Fruit fly (Drosophila melanogaster) whole organism, prepupa: ENCODE measurements around the gene Spindly.
A peak's percentile ranks its signal among the peaks of the same experiment; 100 is the strongest.

Source experiments
- Blimp-1 ChIP-seq: fragments of 200-800 bp; sonication (Bioruptor generic); optimal IDR thresholded peaks from 3 replicates; lab custom pipeline; 2017; ENCODE audit warnings: missing biosample characterization, missing genetic modification characterization, mild to moderate bottlenecking, moderate library complexity, missing genetic modification reagents
- CG10631 ChIP-seq: fragments of 200-800 bp; sonication (Bioruptor generic); optimal IDR thresholded peaks from 2 replicates; lab custom pipeline; 2016; ENCODE audit warnings: missing biosample characterization, missing genetic modification characterization
- CG11294 ChIP-seq: fragments of 200-800 bp; sonication (Bioruptor generic); IDR thresholded peaks from 2 replicates; pipeline ENCODE4 v1.3.6; 2022; ENCODE audit warnings: missing biosample characterization, missing genetic modification characterization
- CG11762 ChIP-seq: fragments of 200-800 bp; sonication (Bioruptor generic); optimal IDR thresholded peaks from 3 replicates; lab custom pipeline; 2016; ENCODE audit warnings: missing biosample characterization, missing genetic modification characterization; ENCODE audit not compliant: insufficient read depth
- CG11902 ChIP-seq: fragments of 200-800 bp; sonication (Bioruptor generic); optimal IDR thresholded peaks from 3 replicates; lab custom pipeline; 2016; ENCODE audit warnings: missing biosample characterization, missing genetic modification characterization
- CG1621 ChIP-seq: fragments of 200-800 bp; sonication (Bioruptor generic); optimal IDR thresholded peaks from 3 replicates; lab custom pipeline; 2018; ENCODE audit warnings: missing biosample characterization, mild to moderate bottlenecking, missing genetic modification characterization
- CG16779 ChIP-seq: fragments of 200-800 bp; sonication (Bioruptor generic); optimal IDR thresholded peaks from 3 replicates; lab custom pipeline; 2017; ENCODE audit warnings: missing biosample characterization, mild to moderate bottlenecking, missing genetic modification characterization
- CG3032 ChIP-seq: fragments of 200-800 bp; optimal IDR thresholded peaks from 2 replicates; lab custom pipeline; 2019; ENCODE audit warnings: missing biosample characterization, mild to moderate bottlenecking, missing genetic modification characterization, moderate library complexity
- CG31627 ChIP-seq: fragments of 200-800 bp; sonication (Bioruptor generic); optimal IDR thresholded peaks from 3 replicates; lab custom pipeline; 2016; ENCODE audit warnings: missing biosample characterization, missing genetic modification characterization
- CG32006 ChIP-seq: fragments of 200-800 bp; sonication (Bioruptor generic); optimal IDR thresholded peaks from 3 replicates; lab custom pipeline; 2017; ENCODE audit warnings: missing biosample characterization, mild to moderate bottlenecking, missing genetic modification characterization
- CG34406 ChIP-seq: fragments of 200-800 bp; sonication (Bioruptor generic); optimal IDR thresholded peaks from 3 replicates; lab custom pipeline; 2016; ENCODE audit warnings: missing biosample characterization, missing genetic modification characterization
- CG3919 ChIP-seq: fragments of 200-800 bp; sonication (Bioruptor generic); optimal IDR thresholded peaks from 3 replicates; lab custom pipeline; 2016; ENCODE audit warnings: missing biosample characterization, missing genetic modification characterization
- CG4318 ChIP-seq: fragments of 200-800 bp; sonication (Bioruptor generic); optimal IDR thresholded peaks from 3 replicates; lab custom pipeline; 2017; ENCODE audit warnings: missing biosample characterization, mild to moderate bottlenecking, missing genetic modification characterization
- CG6163 ChIP-seq: fragments of 200-800 bp; sonication (Bioruptor generic); IDR thresholded peaks from 3 replicates; pipeline ENCODE4 v1.3.6; 2022; ENCODE audit warnings: missing biosample characterization, missing genetic modification characterization
- CG6276 ChIP-seq: fragments of 200-800 bp; sonication (Bioruptor generic); optimal IDR thresholded peaks from 2 replicates; lab custom pipeline; 2017; ENCODE audit warnings: missing biosample characterization, mild to moderate bottlenecking, missing genetic modification characterization
- CG6792 ChIP-seq: fragments of 200-800 bp; sonication (Bioruptor generic); optimal IDR thresholded peaks from 3 replicates; lab custom pipeline; 2016; ENCODE audit warnings: missing biosample characterization, missing genetic modification characterization
- CG6808 ChIP-seq: fragments of 200-800 bp; sonication (Bioruptor generic); optimal IDR thresholded peaks from 3 replicates; lab custom pipeline; 2017; ENCODE audit warnings: missing biosample characterization, missing genetic modification characterization, mild to moderate bottlenecking, moderate library complexity, missing genetic modification reagents
- CG8319 ChIP-seq: fragments of 200-800 bp; sonication (Bioruptor generic); optimal IDR thresholded peaks from 3 replicates; lab custom pipeline; 2016; ENCODE audit warnings: missing biosample characterization, missing genetic modification characterization
- CG8632 ChIP-seq: fragments of 200-800 bp; sonication (Bioruptor generic); optimal IDR thresholded peaks from 3 replicates; lab custom pipeline; 2016; ENCODE audit warnings: missing biosample characterization, missing genetic modification characterization
- CG9139 ChIP-seq: fragments of 200-800 bp; sonication (Bioruptor generic); optimal IDR thresholded peaks from 3 replicates; lab custom pipeline; 2017; ENCODE audit warnings: missing biosample characterization, mild to moderate bottlenecking, missing genetic modification characterization
- Eip75B ChIP-seq: fragments of 200-800 bp; sonication (Bioruptor generic); optimal IDR thresholded peaks from 3 replicates; lab custom pipeline; 2016; ENCODE audit warnings: missing biosample characterization, missing genetic modification characterization
- Eip78C ChIP-seq: fragments of 200-800 bp; sonication (Bioruptor generic); peaks from one replicate; lab custom pipeline; 2016; ENCODE audit warnings: missing biosample characterization, missing genetic modification characterization
- Eip93F ChIP-seq: fragments of 200-800 bp; sonication (Bioruptor generic); optimal IDR thresholded peaks from 2 replicates; lab custom pipeline; 2016; ENCODE audit warnings: missing biosample characterization, mild to moderate bottlenecking, missing genetic modification characterization
- Ets21C ChIP-seq: fragments of 200-800 bp; sonication (Bioruptor generic); optimal IDR thresholded peaks from 3 replicates; lab custom pipeline; 2016; ENCODE audit warnings: missing biosample characterization, missing genetic modification characterization
- Ets96B ChIP-seq: fragments of 200-800 bp; optimal IDR thresholded peaks from 2 replicates; lab custom pipeline; 2019; ENCODE audit warnings: missing biosample characterization, mild to moderate bottlenecking, missing genetic modification characterization, moderate library complexity
- Gug ChIP-seq: fragments of 200-800 bp; sonication (Bioruptor generic); IDR thresholded peaks from 2 replicates; pipeline ENCODE4 v1.3.6; 2022; ENCODE audit warnings: missing biosample characterization, missing genetic modification characterization
- Hr38 ChIP-seq: sonication (Bioruptor generic); optimal IDR thresholded peaks from 2 replicates; lab custom pipeline; 2016; ENCODE audit warnings: missing biosample characterization, missing genetic modification characterization
- Hr39 ChIP-seq: fragments of 200-800 bp; sonication (Bioruptor generic); optimal IDR thresholded peaks from 2 replicates; lab custom pipeline; 2016; ENCODE audit warnings: missing biosample characterization, missing genetic modification characterization
- Lpt ChIP-seq: fragments of 200-800 bp; sonication (Bioruptor generic); optimal IDR thresholded peaks from 3 replicates; lab custom pipeline; 2016; ENCODE audit warnings: missing biosample characterization, missing genetic modification characterization
- Met ChIP-seq: fragments of 200-800 bp; sonication (Bioruptor generic); optimal IDR thresholded peaks from 3 replicates; lab custom pipeline; 2016; ENCODE audit warnings: missing biosample characterization, missing genetic modification characterization
- OdsH ChIP-seq: fragments of 200-800 bp; sonication (Bioruptor generic); optimal IDR thresholded peaks from 3 replicates; lab custom pipeline; 2016; ENCODE audit warnings: missing biosample characterization, missing genetic modification characterization
- Smox ChIP-seq: fragments of 200-800 bp; sonication (Bioruptor generic); optimal IDR thresholded peaks from 3 replicates; lab custom pipeline; 2016; ENCODE audit warnings: missing biosample characterization, missing genetic modification characterization
- Sox14 ChIP-seq: fragments of 200-800 bp; sonication (Bioruptor generic); optimal IDR thresholded peaks from 3 replicates; lab custom pipeline; 2016; ENCODE audit warnings: missing biosample characterization, missing genetic modification characterization
- achi ChIP-seq: fragments of 200-800 bp; sonication (Bioruptor generic); optimal IDR thresholded peaks from 3 replicates; lab custom pipeline; 2016; ENCODE audit warnings: missing biosample characterization, missing genetic modification characterization
- acj6 ChIP-seq: fragments of 200-800 bp; sonication (Bioruptor generic); optimal IDR thresholded peaks from 3 replicates; lab custom pipeline; 2016; ENCODE audit warnings: missing biosample characterization, missing genetic modification characterization
- dac ChIP-seq: fragments of 200-800 bp; sonication (Bioruptor generic); optimal IDR thresholded peaks from 2 replicates; lab custom pipeline; 2017; ENCODE audit warnings: missing biosample characterization, mild to moderate bottlenecking, missing genetic modification characterization
- dsx ChIP-seq: fragments of 200-800 bp; optimal IDR thresholded peaks from 3 replicates; lab custom pipeline; 2019; ENCODE audit warnings: missing biosample characterization, mild to moderate bottlenecking, missing genetic modification characterization, moderate library complexity; ENCODE audit not compliant: poor library complexity, severe bottlenecking
- eg ChIP-seq: fragments of 200-800 bp; sonication (Bioruptor generic); IDR thresholded peaks from 3 replicates; pipeline ENCODE4 v1.3.6; 2022; ENCODE audit warnings: missing biosample characterization, missing genetic modification characterization
- esn ChIP-seq: fragments of 200-800 bp; sonication (Bioruptor generic); optimal IDR thresholded peaks from 2 replicates; lab custom pipeline; 2016; ENCODE audit warnings: missing biosample characterization, mild to moderate bottlenecking, missing genetic modification characterization, moderate library complexity
- lz ChIP-seq: fragments of 200-800 bp; sonication (Bioruptor generic); optimal IDR thresholded peaks from 3 replicates; lab custom pipeline; 2016; ENCODE audit warnings: missing biosample characterization, missing genetic modification characterization
- net ChIP-seq: fragments of 200-800 bp; sonication (Bioruptor generic); optimal IDR thresholded peaks from 3 replicates; lab custom pipeline; 2016; ENCODE audit warnings: missing biosample characterization, missing genetic modification characterization
- pdm3 ChIP-seq: fragments of 200-800 bp; sonication (Bioruptor generic); optimal IDR thresholded peaks from 3 replicates; lab custom pipeline; 2016; ENCODE audit warnings: missing biosample characterization, missing genetic modification characterization
- salr ChIP-seq, 2 experiments: fragments of 200-800 bp; sonication (Bioruptor generic); optimal IDR thresholded peaks; 3 replicates each; lab custom pipeline; 2016 to 2018; ENCODE audit warnings: missing biosample characterization in 2 of 2, missing genetic modification characterization in 2 of 2, mild to moderate bottlenecking in 1 of 2
- spab ChIP-seq: fragments of 200-800 bp; sonication (Bioruptor generic); optimal IDR thresholded peaks from 2 replicates; lab custom pipeline; 2017; ENCODE audit warnings: missing biosample characterization, mild to moderate bottlenecking, missing genetic modification characterization, missing genetic modification reagents
- ss ChIP-seq, 2 experiments: fragments of 200-800 bp; sonication (Bioruptor generic); optimal IDR thresholded peaks; 2 replicates in 1 of 2; 3 replicates in 1 of 2; lab custom pipeline; 2017 to 2018; ENCODE audit warnings: mild to moderate bottlenecking in 2 of 2, missing biosample characterization in 2 of 2, missing genetic modification characterization in 2 of 2, moderate library complexity in 1 of 2
- topi ChIP-seq: fragments of 200-800 bp; sonication (Bioruptor generic); optimal IDR thresholded peaks from 3 replicates; lab custom pipeline; 2016; ENCODE audit warnings: missing biosample characterization, missing genetic modification characterization
- vri ChIP-seq: fragments of 200-800 bp; sonication (Bioruptor generic); optimal IDR thresholded peaks from 3 replicates; lab custom pipeline; 2016; ENCODE audit warnings: missing biosample characterization, mild to moderate bottlenecking, missing genetic modification characterization

The Spindly gene

dm6 chr2L:3562435-3562834 lies 32.3 kb upstream of the Spindly start (continued):
- TF ChIP-seq CG31627 (GFP tag; lab: Kevin White, UChicago) (peak; percentile 21), net (peak; percentile 3), acj6 (GFP tag; lab: Kevin White, UChicago) (peak; percentile 20), achi (GFP tag; lab: Kevin White, UChicago) (peak; percentile 41), vri (GFP tag; lab: Kevin White, UChicago) (peak; percentile 4), CG16779 (no peak), CG32006 (GFP tag; lab: Kevin White, UChicago) (peak; percentile 54), CG10631 (peak; percentile 64), Ets21C (GFP tag; lab: Kevin White, UChicago) (peak; percentile 24), dac (GFP tag; lab: Kevin White, UChicago) (no peak), CG8632 (GFP tag; lab: Kevin White, UChicago) (no peak), Blimp-1 (no peak), Hr39 (GFP tag; lab: Kevin White, UChicago) (peak; percentile 37), spab (GFP tag; lab: Kevin White, UChicago) (peak; percentile 66), Eip75B (GFP tag; lab: Kevin White, UChicago) (peak; percentile 41), Hr38 (GFP tag; lab: Kevin White, UChicago) (no peak), CG11294 (GFP tag; lab: Robert Waterston, UW) (no peak), CG11902 (GFP tag; lab: Kevin White, UChicago) (peak; percentile 9), CG6792 (GFP tag; lab: Kevin White, UChicago) (peak; percentile 44), Sox14 (peak; percentile 49), salr (GFP tag; optimal IDR thresholded peaks at IDR 0.05; lab: Kevin White, UChicago) (peak in 1 of 2 experiments; percentile 12), ss (GFP tag; optimal IDR thresholded peaks at IDR 0.05; lab: Kevin White, UChicago) (peak; percentile 30 to 39), eg (0 out of 3 replicates have a peak, but pooled peaks have one; percentile 13), lz (peak; percentile 20), Met (peak; percentile 38)

dm6 chr2L:3559647-3560046 lies 29.5 kb upstream of the Spindly start:
- TF ChIP-seq Hr38 (GFP tag; lab: Kevin White, UChicago) = no peak
- TF ChIP-seq esn (GFP tag; lab: Kevin White, UChicago) = peak; percentile 58
- no peak for TF ChIP-seq Hr39 (GFP tag; lab: Kevin White, UChicago)
- TF ChIP-seq Met = peak; percentile 55
- TF ChIP-seq Sox14 = no peak
- no peak for TF ChIP-seq CG1621
- TF ChIP-seq ss (GFP tag; optimal IDR thresholded peaks at IDR 0.05; lab: Kevin White, UChicago) = no peak
- peak; percentile 18 for TF ChIP-seq CG34406 (GFP tag; lab: Kevin White, UChicago)
- peak; percentile 30 for TF ChIP-seq vri (GFP tag; lab: Kevin White, UChicago)
- TF ChIP-seq CG16779 = no peak
- TF ChIP-seq CG6276 = no peak
- no peak for TF ChIP-seq CG32006 (GFP tag; lab: Kevin White, UChicago)
- TF ChIP-seq CG8632 (GFP tag; lab: Kevin White, UChicago) = no peak
- no peak for TF ChIP-seq CG9139 (GFP tag; lab: Kevin White, UChicago)
- peak; percentile 27 for TF ChIP-seq CG10631
- TF ChIP-seq CG6163 (GFP tag; lab: Robert Waterston, UW) = peak; percentile 19; the same call in 1 of the 3 replicates
- TF ChIP-seq dsx (GFP tag; lab: Kevin White, UChicago) = no peak
- peak; percentile 43 for TF ChIP-seq Ets96B (tag; lab: Kevin White, UChicago)
- TF ChIP-seq net = no peak
- TF ChIP-seq Eip78C (GFP tag; lab: Kevin White, UChicago) = peak; percentile 57
- peak; percentile 14 for TF ChIP-seq CG3032 (tag; lab: Kevin White, UChicago)
- TF ChIP-seq Eip93F (GFP tag; lab: Kevin White, UChicago) = no peak
- TF ChIP-seq topi (GFP tag; lab: Kevin White, UChicago) = peak; percentile 19
- no peak for TF ChIP-seq CG4318 (GFP tag; lab: Kevin White, UChicago)
- peak; percentile 43 for TF ChIP-seq achi (GFP tag; lab: Kevin White, UChicago)
- TF ChIP-seq Eip75B (GFP tag; lab: Kevin White, UChicago) = no peak
- no peak for TF ChIP-seq CG8319 (GFP tag; lab: Kevin White, UChicago)
- TF ChIP-seq acj6 (GFP tag; lab: Kevin White, UChicago) = peak; percentile 33
- TF ChIP-seq CG6808 (GFP tag; lab: Kevin White, UChicago) = no peak
- TF ChIP-seq Lpt = no peak
- no peak for TF ChIP-seq Gug (GFP tag; lab: Robert Waterston, UW)
- TF ChIP-seq CG11762 (GFP tag; lab: Kevin White, UChicago) = peak; percentile 1
- TF ChIP-seq CG11902 (GFP tag; lab: Kevin White, UChicago) = no peak
- TF ChIP-seq pdm3 = peak; percentile 46
- peak; percentile 42 for TF ChIP-seq Smox
- peak; percentile 63 for TF ChIP-seq OdsH (GFP tag; lab: Kevin White, UChicago)
- no peak for TF ChIP-seq CG3919
- no peak for TF ChIP-seq Blimp-1
- peak; percentile 9 for TF ChIP-seq CG31627 (GFP tag; lab: Kevin White, UChicago)
- no peak for TF ChIP-seq eg
